Comparison of ENCODE assay signal across 6 fruit fly cellular contexts in the genomic region with DNA sequence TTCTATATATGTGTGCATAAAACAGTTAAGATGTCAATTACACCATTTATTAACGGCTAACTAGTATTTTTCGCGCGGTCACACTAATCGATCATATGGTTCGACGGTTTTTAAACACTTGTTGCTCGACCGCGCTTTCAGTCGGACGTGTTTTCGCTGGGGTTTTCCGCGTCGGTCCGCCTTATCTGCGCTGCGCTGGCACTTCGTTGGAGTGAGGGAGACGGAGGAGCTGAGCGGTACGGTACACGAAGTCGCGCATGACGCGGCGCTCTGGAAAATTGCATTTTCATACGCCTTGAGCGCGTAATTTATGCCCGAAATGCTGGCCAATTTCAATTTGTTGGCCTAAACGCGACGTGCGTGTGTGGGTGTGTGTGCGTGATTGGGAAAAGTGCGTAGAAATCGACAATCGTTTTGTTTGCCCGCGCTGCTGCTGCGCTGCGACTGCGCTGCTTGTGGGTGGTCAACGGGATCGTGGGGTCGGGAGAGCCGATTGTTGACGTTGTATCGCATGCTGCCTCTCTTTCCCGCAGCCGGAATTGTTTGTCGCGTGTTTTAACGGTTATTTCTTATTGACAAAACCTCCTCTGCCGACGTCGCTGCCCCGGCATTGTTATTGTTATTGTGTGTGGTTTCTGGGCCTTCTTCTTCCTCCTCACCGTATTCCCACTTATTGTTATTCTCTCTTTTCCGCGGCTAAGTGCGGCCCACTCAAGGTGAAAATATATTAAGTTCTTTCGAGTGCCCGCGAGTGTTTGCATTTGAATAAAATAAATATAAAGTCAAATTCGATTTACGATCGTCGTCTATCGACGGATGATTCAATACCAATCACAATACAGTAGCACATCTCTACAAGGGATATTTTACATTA.
TF ChIP-seq lines count a peak whose summit lies in the region.

Gene Itpr (plus strand): TSS at position 116 of the 874 bp plus-strand sequence.

- no peak for TF ChIP-seq CTCF in whole organism, embryonic (GFP tag; optimal IDR thresholded peaks at IDR 0.05; lab: Kevin White, UChicago)

TF ChIP-seq in whole organism, 6 proteins besides CTCF, POLR2A, EP300 and RAD21:
- TF ChIP-seq EcR (GFP tag; optimal IDR thresholded peaks at IDR 0.05; lab: Kevin White, UChicago) = no peak
- TF ChIP-seq pan (optimal IDR thresholded peaks at IDR 0.05; lab: Kevin White, UChicago) = no peak
- TF ChIP-seq CG8478 (optimal IDR thresholded peaks at IDR 0.05; lab: Kevin White, UChicago) = peak; percentile 14
- peak; percentile 33 for TF ChIP-seq Dll (optimal IDR thresholded peaks at IDR 0.05; lab: Kevin White, UChicago)
- no peak for TF ChIP-seq usp (GFP tag; optimal IDR thresholded peaks at IDR 0.05; lab: Kevin White, UChicago)
- TF ChIP-seq psq (optimal IDR thresholded peaks at IDR 0.05; lab: Kevin White, UChicago) = no peak

TF ChIP-seq in whole organism, adult, 20 proteins besides CTCF, POLR2A, EP300 and RAD21 (continues in another document):
- TF ChIP-seq Clk (GFP tag; optimal IDR thresholded peaks at IDR 0.05; lab: Kevin White, UChicago) (no peak), tj (GFP tag; optimal IDR thresholded peaks at IDR 0.05; lab: Kevin White, UChicago) (peak; percentile 68), CG33017 (tag; optimal IDR thresholded peaks at IDR 0.05; lab: Kevin White, UChicago) (no peak), cic (GFP tag; optimal IDR thresholded peaks at IDR 0.05; lab: Kevin White, UChicago) (peak; percentile 83), CG7101 (tag; optimal IDR thresholded peaks at IDR 0.05; lab: Kevin White, UChicago) (no peak), CG11617 (GFP tag; optimal IDR thresholded peaks at IDR 0.05; lab: Kevin White, UChicago) (peak; percentile 31), kay (GFP tag; lab: Kevin White, UChicago; ENCODE audit: borderline replicate concordance) (peak; percentile 69), bab1 (GFP tag; optimal IDR thresholded peaks at IDR 0.05; lab: Kevin White, UChicago) (peak; percentile 37), Mnt (GFP tag; optimal IDR thresholded peaks at IDR 0.05; lab: Kevin White, UChicago) (peak; percentile 76), cnc (optimal IDR thresholded peaks at IDR 0.05; lab: Kevin White, UChicago) (peak; percentile 68 to 77), pad (GFP tag; optimal IDR thresholded peaks at IDR 0.05; lab: Kevin White, UChicago) (peak; percentile 23), toe (GFP tag; optimal IDR thresholded peaks at IDR 0.05; lab: Kevin White, UChicago) (no peak), ovo (GFP tag; optimal IDR thresholded peaks at IDR 0.05; lab: Kevin White, UChicago) (peak; percentile 95), CG7045 (GFP tag; optimal IDR thresholded peaks at IDR 0.05; lab: Kevin White, UChicago) (peak; percentile 47), CG12768 (GFP tag; optimal IDR thresholded peaks at IDR 0.05; lab: Kevin White, UChicago) (peak; percentile 63)

TF ChIP-seq in whole organism, embryonic, 481 proteins besides CTCF, POLR2A, EP300 and RAD21 (continues in another document):
- TF ChIP-seq ttk (GFP tag; IDR thresholded peaks at IDR 0.05; lab: Robert Waterston, UW) = no peak
- TF ChIP-seq CG16813 (GFP tag; IDR thresholded peaks at IDR 0.05; lab: Robert Waterston, UW; ENCODE audit: partially characterized antibody) = 0 out of 3 replicates have a peak, but pooled peaks have one; percentile 12
- TF ChIP-seq lab (GFP tag; optimal IDR thresholded peaks at IDR 0.05; lab: Kevin White, UChicago) = peak; percentile 22
- TF ChIP-seq CG32772 (GFP tag; IDR thresholded peaks at IDR 0.05; lab: Robert Waterston, UW) = no peak
- TF ChIP-seq CHES-1-like (GFP tag; optimal IDR thresholded peaks at IDR 0.05; lab: Kevin White, UChicago) = no peak
- TF ChIP-seq lmd (GFP tag; IDR thresholded peaks at IDR 0.05; lab: Robert Waterston, UW) = no peak
- peak; percentile 59 for TF ChIP-seq kni (GFP tag; optimal IDR thresholded peaks at IDR 0.05; lab: Kevin White, UChicago)
- no peak for TF ChIP-seq cato (GFP tag; optimal IDR thresholded peaks at IDR 0.05; lab: Kevin White, UChicago; ENCODE audit: borderline replicate concordance)
- TF ChIP-seq schlank (tag; optimal IDR thresholded peaks at IDR 0.05; lab: Kevin White, UChicago) = no peak
- 0 out of 3 replicates have a peak, but pooled peaks have one; percentile 3 for TF ChIP-seq zfh1 (GFP tag; IDR thresholded peaks at IDR 0.05; lab: Robert Waterston, UW)
- no peak for TF ChIP-seq Nf-YA (GFP tag; IDR thresholded peaks at IDR 0.05; lab: Robert Waterston, UW)
- TF ChIP-seq CG1529 (GFP tag; optimal IDR thresholded peaks at IDR 0.05; lab: Kevin White, UChicago) = no peak
- peak; percentile 73 for TF ChIP-seq cwo (GFP tag; optimal IDR thresholded peaks at IDR 0.05; lab: Kevin White, UChicago)
- TF ChIP-seq CG2875 (GFP tag; optimal IDR thresholded peaks at IDR 0.05; lab: Kevin White, UChicago) = peak; percentile 25

TF ChIP-seq in whole organism, prepupa, 60 proteins besides CTCF, POLR2A, EP300 and RAD21 (continues in another document):
- TF ChIP-seq fd85E (GFP tag; optimal IDR thresholded peaks at IDR 0.05; lab: Kevin White, UChicago) = no peak
- TF ChIP-seq CG11294 (GFP tag; IDR thresholded peaks at IDR 0.05; lab: Robert Waterston, UW) = no peak
- TF ChIP-seq Sox15 (GFP tag; optimal IDR thresholded peaks at IDR 0.05; lab: Kevin White, UChicago) = no peak
- TF ChIP-seq fd59A (GFP tag; optimal IDR thresholded peaks at IDR 0.05; lab: Kevin White, UChicago) = no peak
- TF ChIP-seq CG9139 (GFP tag; optimal IDR thresholded peaks at IDR 0.05; lab: Kevin White, UChicago) = peak; percentile 42
- peak; percentile 28; the same call in 1 of the 3 replicates for TF ChIP-seq CG8119 (GFP tag; IDR thresholded peaks at IDR 0.05; lab: Robert Waterston, UW)
- TF ChIP-seq fkh (GFP tag; optimal IDR thresholded peaks at IDR 0.05; lab: Kevin White, UChicago) = peak; percentile 97
- no peak for TF ChIP-seq CG6808 (GFP tag; optimal IDR thresholded peaks at IDR 0.05; lab: Kevin White, UChicago)
- no peak for TF ChIP-seq CG34406 (GFP tag; optimal IDR thresholded peaks at IDR 0.05; lab: Kevin White, UChicago)
- peak; percentile 24 for TF ChIP-seq CG1621 (tag; optimal IDR thresholded peaks at IDR 0.05; lab: Kevin White, UChicago)
- TF ChIP-seq Eip93F (GFP tag; optimal IDR thresholded peaks at IDR 0.05; lab: Kevin White, UChicago) = no peak
- TF ChIP-seq CG6854 (GFP tag; optimal IDR thresholded peaks at IDR 0.05; lab: Kevin White, UChicago) = peak; percentile 45
- TF ChIP-seq svp (GFP tag; lab: Kevin White, UChicago) = peak; percentile 93
- TF ChIP-seq CG32006 (GFP tag; optimal IDR thresholded peaks at IDR 0.05; lab: Kevin White, UChicago) = no peak
- no peak for TF ChIP-seq CG4318 (GFP tag; optimal IDR thresholded peaks at IDR 0.05; lab: Kevin White, UChicago)
- peak; percentile 28 to 54 for TF ChIP-seq ss (GFP tag; optimal IDR thresholded peaks at IDR 0.05; lab: Kevin White, UChicago)

TF ChIP-seq in whole organism, pupa, 21 proteins besides CTCF, POLR2A, EP300 and RAD21:
- peak; percentile 32; the same call in 1 of the 3 replicates for TF ChIP-seq fd96Ca (GFP tag; IDR thresholded peaks at IDR 0.05; lab: Robert Waterston, UW)
- TF ChIP-seq CG32121 (GFP tag; IDR thresholded peaks at IDR 0.05; lab: Robert Waterston, UW) = peak; percentile 44; the same call in 1 of the 2 replicates
- TF ChIP-seq CG13204 (GFP tag; optimal IDR thresholded peaks at IDR 0.05; lab: Kevin White, UChicago) = peak; percentile 94
- TF ChIP-seq Ets98B (GFP tag; IDR thresholded peaks at IDR 0.05; lab: Robert Waterston, UW) = peak; percentile 28; the same call in 1 of the 2 replicates
- no peak for TF ChIP-seq Pif1A (GFP tag; optimal IDR thresholded peaks at IDR 0.05; lab: Kevin White, UChicago)
- peak; percentile 7 for TF ChIP-seq EcR (GFP tag; optimal IDR thresholded peaks at IDR 0.05; lab: Kevin White, UChicago)
- TF ChIP-seq CG14655 (GFP tag; optimal IDR thresholded peaks at IDR 0.05; lab: Kevin White, UChicago) = no peak
- no peak for TF ChIP-seq CG8159 (tag; optimal IDR thresholded peaks at IDR 0.05; lab: Kevin White, UChicago)
- TF ChIP-seq CG4496 (GFP tag; IDR thresholded peaks at IDR 0.05; lab: Robert Waterston, UW) = peak; percentile 49; the same call in 2 of the 3 replicates

TF ChIP-seq in whole organism, wandering third instar larva, 38 proteins besides CTCF, POLR2A, EP300 and RAD21 (continues in another document):
- peak; percentile 12 for TF ChIP-seq psq (GFP tag; optimal IDR thresholded peaks at IDR 0.05; lab: Kevin White, UChicago)
- peak; percentile 8 for TF ChIP-seq tai (GFP tag; optimal IDR thresholded peaks at IDR 0.05; lab: Kevin White, UChicago)
- TF ChIP-seq fru (GFP tag; optimal IDR thresholded peaks at IDR 0.05; lab: Kevin White, UChicago) = no peak
- no peak for TF ChIP-seq GATAd (GFP tag; optimal IDR thresholded peaks at IDR 0.05; lab: Kevin White, UChicago)
- TF ChIP-seq Jra (GFP tag; optimal IDR thresholded peaks at IDR 0.05; lab: Kevin White, UChicago) = peak; percentile 49
- TF ChIP-seq N (GFP tag; optimal IDR thresholded peaks at IDR 0.05; lab: Kevin White, UChicago) = no peak
- TF ChIP-seq Sp1 (GFP tag; optimal IDR thresholded peaks at IDR 0.05; lab: Kevin White, UChicago) = peak; percentile 28
- no peak for TF ChIP-seq dl (GFP tag; optimal IDR thresholded peaks at IDR 0.05; lab: Kevin White, UChicago; ENCODE audit: insufficient read depth in 1 of 2, partially characterized antibody in 2 of 2)
- peak; percentile 15 for TF ChIP-seq br (GFP tag; optimal IDR thresholded peaks at IDR 0.05; lab: Kevin White, UChicago)
- TF ChIP-seq Hr83 (GFP tag; optimal IDR thresholded peaks at IDR 0.05; lab: Kevin White, UChicago; ENCODE audit: poor library complexity, severe bottlenecking) = peak; percentile 62
- no peak for TF ChIP-seq usp (GFP tag; optimal IDR thresholded peaks at IDR 0.05; lab: Kevin White, UChicago)
- no peak for TF ChIP-seq pan (optimal IDR thresholded peaks at IDR 0.05; lab: Kevin White, UChicago)
- TF ChIP-seq Abd-B (GFP tag; optimal IDR thresholded peaks at IDR 0.05; lab: Kevin White, UChicago) = no peak
- peak; percentile 16 for TF ChIP-seq OdsH (GFP tag; optimal IDR thresholded peaks at IDR 0.05; lab: Kevin White, UChicago)
- no peak for TF ChIP-seq Dfd (GFP tag; optimal IDR thresholded peaks at IDR 0.05; lab: Kevin White, UChicago)
- no peak for TF ChIP-seq ey (GFP tag; optimal IDR thresholded peaks at IDR 0.05; lab: Kevin White, UChicago)
- no peak for TF ChIP-seq lola (GFP tag; optimal IDR thresholded peaks at IDR 0.05; lab: Kevin White, UChicago)
- TF ChIP-seq Hnf4 (GFP tag; optimal IDR thresholded peaks at IDR 0.05; lab: Kevin White, UChicago) = peak; percentile 26
- peak; percentile 72 for TF ChIP-seq CrebA (GFP tag; optimal IDR thresholded peaks at IDR 0.05; lab: Kevin White, UChicago; ENCODE audit: borderline replicate concordance)
- TF ChIP-seq foxo (GFP tag; optimal IDR thresholded peaks at IDR 0.05; lab: Kevin White, UChicago) = peak in 1 of 2 experiments; percentile 7
- no peak for TF ChIP-seq sv (GFP tag; optimal IDR thresholded peaks at IDR 0.05; lab: Kevin White, UChicago)
- TF ChIP-seq Rel (GFP tag; optimal IDR thresholded peaks at IDR 0.05; lab: Kevin White, UChicago) = no peak
- peak; percentile 73 for TF ChIP-seq Rel (tag; optimal IDR thresholded peaks at IDR 0.05; lab: Kevin White, UChicago)
- TF ChIP-seq h (GFP tag; optimal IDR thresholded peaks at IDR 0.05; lab: Kevin White, UChicago) = peak; percentile 82
- TF ChIP-seq CG32264 (GFP tag; optimal IDR thresholded peaks at IDR 0.05; lab: Kevin White, UChicago) = no peak
